Worm (Caenorhabditis elegans): ENCODE results near the gene F35H10.5.

The F35H10.5 gene

DNA sequence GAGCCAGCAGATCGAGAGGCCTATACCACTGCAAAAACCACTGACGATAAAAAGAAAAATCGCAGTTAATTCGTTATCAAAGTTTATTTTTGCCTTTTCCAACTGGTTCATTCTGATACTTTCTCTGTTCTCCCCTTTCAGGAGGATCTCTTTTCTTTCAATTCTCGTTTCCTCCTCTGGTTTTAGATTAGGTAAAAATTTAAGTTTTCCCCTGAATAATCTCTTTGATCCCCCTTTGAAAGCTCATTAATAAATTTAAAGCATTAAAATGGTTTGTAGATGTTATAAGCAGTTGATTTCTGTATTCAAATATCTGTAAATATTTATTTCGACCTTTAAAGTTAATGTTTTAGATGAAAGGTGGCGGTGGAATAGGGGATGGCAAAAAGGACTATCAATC lies 9.3 kb upstream of the F35H10.5 start, which contains the start of gene K07H8.2:
K07H8.2 (plus strand) TSS at position 301 of the 400 bp plus-strand sequence.
- TF ChIP-seq tlp-1 (tag; optimal IDR thresholded peaks at IDR 0.05) (no peak), dsc-1 (tag; optimal IDR thresholded peaks at IDR 0.05) (no peak), sox-4 (tag; optimal IDR thresholded peaks at IDR 0.05) (no peak), lin-35 (GFP tag; optimal IDR thresholded peaks at IDR 0.05) (no peak), lin-39 (tag; optimal IDR thresholded peaks at IDR 0.05) (no peak), lsy-2 (tag; optimal IDR thresholded peaks at IDR 0.05) (no peak), elt-2 (tag; optimal IDR thresholded peaks at IDR 0.05) (no peak), sptf-1 (tag; optimal IDR thresholded peaks at IDR 0.05) (no peak), unc-30 (tag; optimal IDR thresholded peaks at IDR 0.05) (no peak), isw-1 (GFP tag; IDR thresholded peaks at IDR 0.05) (no peak)

DNA sequence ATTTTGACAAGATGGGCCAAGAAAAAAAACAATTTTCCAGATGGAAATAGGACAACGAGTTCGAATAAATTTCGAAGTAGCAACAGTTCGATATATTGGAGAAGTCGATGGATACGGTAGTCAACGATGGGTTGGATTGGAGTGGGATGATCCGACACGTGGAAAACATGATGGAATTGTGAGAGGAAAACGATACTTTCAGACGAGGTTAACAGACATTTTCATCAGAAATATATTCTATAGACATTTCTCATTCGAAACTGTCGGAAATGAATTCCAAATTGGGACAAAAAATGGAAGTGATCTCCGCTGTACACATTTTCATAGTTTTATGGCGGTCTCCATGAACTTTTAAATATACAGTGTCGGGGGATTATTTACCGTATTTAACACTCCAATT lies 5.9 kb upstream of the F35H10.5 start, which contains the start of gene tbce-1:
tbce-1 (plus strand) TSS at position 41 of the 400 bp plus-strand sequence.
- TF ChIP-seq efl-1 (optimal IDR thresholded peaks at IDR 0.05) (no peak), efl-1 (GFP tag; optimal IDR thresholded peaks at IDR 0.05 in 1 of 2) (peak in 1 of 2 experiments; percentile 92), fkh-8 (tag; optimal IDR thresholded peaks at IDR 0.05) (no peak), fkh-10 (GFP tag; optimal IDR thresholded peaks at IDR 0.05) (no peak), hpl-2 (GFP tag; optimal IDR thresholded peaks at IDR 0.05) (no peak), elt-2 (tag; optimal IDR thresholded peaks at IDR 0.05) (no peak)

DNA sequence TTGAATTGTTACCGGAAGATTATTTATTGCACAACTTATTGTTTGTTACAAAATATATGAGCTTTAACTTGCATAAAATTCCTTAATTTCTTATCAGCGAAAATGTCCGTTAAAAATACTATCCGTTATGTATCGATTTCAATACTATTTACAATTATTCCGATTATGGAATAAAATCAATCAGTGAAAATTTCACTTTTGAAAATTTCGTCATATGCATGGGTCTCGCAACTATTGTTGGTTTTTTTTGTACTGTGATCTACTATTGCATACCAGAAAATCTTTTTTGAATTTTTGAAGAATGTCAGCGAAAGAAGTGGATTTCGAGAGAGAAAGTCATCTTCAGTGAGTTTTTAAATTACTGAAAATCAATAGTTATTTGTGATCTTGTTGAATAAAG lies 3.4 kb upstream of the F35H10.5 start, which contains the start of gene nprl-3:
nprl-3 (plus strand) TSS at position 301 of the 400 bp plus-strand sequence.
- TF ChIP-seq lin-39 (tag; optimal IDR thresholded peaks at IDR 0.05): no peak
- TF ChIP-seq ceh-82 (tag; optimal IDR thresholded peaks at IDR 0.05): no peak
- TF ChIP-seq dsc-1 (tag; optimal IDR thresholded peaks at IDR 0.05): no peak
- no peak for TF ChIP-seq ceh-63 (GFP tag; optimal IDR thresholded peaks at IDR 0.05)
- no peak for TF ChIP-seq nhr-47 (tag; optimal IDR thresholded peaks at IDR 0.05)
- no peak for TF ChIP-seq mdl-1 (tag; optimal IDR thresholded peaks at IDR 0.05)
- TF ChIP-seq lsy-2 (tag; optimal IDR thresholded peaks at IDR 0.05): no peak
- no peak for TF ChIP-seq isw-1 (GFP tag; IDR thresholded peaks at IDR 0.05)
- TF ChIP-seq snpc-4 (tag; optimal IDR thresholded peaks at IDR 0.05): no peak
- no peak for TF ChIP-seq unc-30 (tag; optimal IDR thresholded peaks at IDR 0.05)
- TF ChIP-seq pax-3 (tag; optimal IDR thresholded peaks at IDR 0.05): no peak
- no peak for TF ChIP-seq rnt-1 (tag; optimal IDR thresholded peaks at IDR 0.05)
- no peak for TF ChIP-seq egl-27 (tag; optimal IDR thresholded peaks at IDR 0.05)
- no peak for TF ChIP-seq blmp-1 (tag; optimal IDR thresholded peaks at IDR 0.05)
- no peak for TF ChIP-seq nhr-77 (tag; optimal IDR thresholded peaks at IDR 0.05)
- TF ChIP-seq nhr-71 (tag; optimal IDR thresholded peaks at IDR 0.05): no peak
- no peak for TF ChIP-seq jun-1 (tag; optimal IDR thresholded peaks at IDR 0.05)
- TF ChIP-seq C04F5.9 (tag; optimal IDR thresholded peaks at IDR 0.05): no peak
- no peak for TF ChIP-seq pqm-1 (tag; optimal IDR thresholded peaks at IDR 0.05)
- TF ChIP-seq fkh-8 (tag; optimal IDR thresholded peaks at IDR 0.05): no peak

DNA sequence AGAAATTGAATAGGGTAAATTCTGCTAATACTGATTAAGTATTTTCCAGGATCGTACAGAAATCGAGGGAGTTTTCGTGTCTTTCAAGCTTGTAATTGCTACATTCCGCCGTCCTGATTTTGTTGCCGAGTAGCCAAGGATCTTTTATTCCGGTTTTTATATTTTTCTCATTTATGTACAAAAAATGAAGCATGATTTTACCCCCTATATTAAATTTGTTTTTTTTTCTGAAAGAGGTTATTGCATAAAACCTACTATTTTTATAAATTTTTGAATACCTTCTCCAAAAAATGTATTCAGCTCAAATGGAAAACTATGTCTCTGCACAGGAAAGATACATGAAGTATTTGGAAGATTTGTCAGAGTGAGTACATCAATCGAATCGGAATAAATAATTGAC lies 932 bp upstream of the F35H10.5 start, which contains the start of gene F35H10.6:
F35H10.6 (plus strand) TSS at position 301 of the 400 bp plus-strand sequence.
- no peak for TF ChIP-seq lin-13 (GFP tag; optimal IDR thresholded peaks at IDR 0.05)
- TF ChIP-seq sptf-1 (tag; optimal IDR thresholded peaks at IDR 0.05): no peak
- no peak for TF ChIP-seq nhr-76 (tag; optimal IDR thresholded peaks at IDR 0.05)
- TF ChIP-seq nhr-85 (tag): no peak
- no peak for TF ChIP-seq ceh-8 (GFP tag; optimal IDR thresholded peaks at IDR 0.05)
- no peak for TF ChIP-seq sup-37 (GFP tag; optimal IDR thresholded peaks at IDR 0.05)
- TF ChIP-seq pax-3 (tag; optimal IDR thresholded peaks at IDR 0.05): no peak
- no peak for TF ChIP-seq fos-1 (tag; optimal IDR thresholded peaks at IDR 0.05)
- TF ChIP-seq blmp-1 (tag; optimal IDR thresholded peaks at IDR 0.05): no peak
- TF ChIP-seq mab-9 (GFP tag; IDR thresholded peaks at IDR 0.05): no peak
- TF ChIP-seq tbx-2 (tag; optimal IDR thresholded peaks at IDR 0.05): no peak
- no peak for TF ChIP-seq ceh-88 (GFP tag; IDR thresholded peaks at IDR 0.05)
- no peak for TF ChIP-seq nhr-71 (tag; optimal IDR thresholded peaks at IDR 0.05)
- TF ChIP-seq aha-1 (tag; optimal IDR thresholded peaks at IDR 0.05): no peak

Data from whole organism, L1 larva.